Fruit fly (Drosophila melanogaster) Kc167 (cell line): ENCODE measurements around the gene unk.

Experiments
- Myc ChIP-seq: fragments of >200 bp; optimal IDR thresholded peaks from 2 replicates; lab custom pipeline; 2017; ENCODE audit warnings: missing external identifiers
- Sin3A ChIP-seq: fragments of >200 bp; optimal IDR thresholded peaks from 2 replicates; lab custom pipeline; 2018; ENCODE audit warnings: missing external identifiers
- h ChIP-seq: fragments of >200 bp; optimal IDR thresholded peaks from 3 replicates; lab custom pipeline; 2018; ENCODE audit warnings: missing external identifiers
- insv ChIP-seq: fragments of >200 bp; optimal IDR thresholded peaks from 3 replicates; lab custom pipeline; 2018; ENCODE audit warnings: missing external identifiers
- psq ChIP-seq: fragments of >200 bp; optimal IDR thresholded peaks from 2 replicates; lab custom pipeline; 2017; ENCODE audit warnings: missing external identifiers
- ttk ChIP-seq: sonication (Bioruptor generic); optimal IDR thresholded peaks from 2 replicates; lab custom pipeline; 2017; ENCODE audit warnings: missing external identifiers

The unk gene

DNA sequence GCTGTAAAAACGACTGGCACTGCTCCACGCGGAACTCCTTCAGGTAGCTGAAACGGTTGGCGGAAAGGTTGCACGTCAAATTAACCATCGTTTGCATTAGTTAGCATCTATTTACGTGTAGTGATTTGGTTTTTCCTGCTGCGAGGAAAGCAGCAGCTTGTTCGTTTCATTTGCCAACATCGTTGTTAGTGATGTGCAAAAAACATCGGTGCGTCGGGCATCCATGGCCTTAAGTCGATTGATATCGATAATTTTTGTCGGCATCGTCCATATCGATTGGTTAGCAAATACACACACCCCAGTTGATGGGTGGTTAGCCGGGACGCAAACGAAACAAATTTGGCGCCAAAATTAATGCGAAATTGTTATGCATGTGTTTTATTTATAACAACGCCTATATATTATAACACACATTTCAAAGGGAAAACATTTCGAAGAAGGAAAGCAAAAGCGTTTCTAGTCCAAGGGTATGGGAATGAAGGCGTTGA lies at the start of gene unk:
Gene unk, minus strand, starts transcription at position 199 of the 488 bp plus-strand sequence.
- TF ChIP-seq psq = no peak

DNA sequence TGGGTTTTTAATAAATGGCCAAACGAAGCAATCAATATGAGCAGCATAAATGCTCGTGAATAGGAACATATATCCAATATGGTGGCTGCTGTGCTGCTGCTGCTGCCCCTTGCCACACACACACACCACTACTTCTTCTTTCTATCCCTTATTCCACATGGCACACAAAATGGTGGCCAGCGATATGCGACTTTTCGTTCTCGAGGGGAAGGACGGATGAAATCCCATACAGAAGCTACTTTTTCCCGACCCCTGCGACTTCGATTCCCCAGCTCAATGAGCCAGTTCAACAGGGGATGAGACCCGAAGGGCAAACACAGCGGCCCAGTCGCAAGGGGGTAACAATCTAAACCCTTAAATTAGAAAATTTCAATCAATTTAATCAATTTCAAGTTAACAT lies 49.6 kb upstream of the unk start:
- TF ChIP-seq insv (lab: Kevin White, UChicago) (no peak), Myc (lab: Kevin White, UChicago) (no peak), h (lab: Kevin White, UChicago) (no peak), ttk (lab: Kevin White, UChicago) (no peak), psq (no peak), Sin3A (lab: Kevin White, UChicago) (no peak)

DNA sequence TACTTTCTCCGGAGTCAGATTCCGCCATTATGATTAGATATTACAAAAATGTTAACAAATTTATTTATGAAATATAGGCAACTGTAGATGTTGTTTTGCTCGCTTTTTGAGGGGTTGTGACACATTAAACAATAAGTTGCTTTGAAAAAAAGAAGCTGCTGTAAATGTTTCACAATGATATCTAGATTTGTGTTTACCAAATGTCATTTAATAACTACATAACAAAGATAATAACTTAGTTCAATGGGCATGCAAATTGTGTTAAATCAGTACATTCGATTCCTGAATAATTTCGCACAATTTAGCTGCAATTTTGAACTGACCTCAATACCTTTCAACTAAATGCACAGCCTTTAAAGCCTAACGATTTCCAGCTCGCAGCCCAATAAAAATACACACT lies 46.3 kb upstream of the unk start, which contains the start of gene fzo:
Gene fzo, minus strand, starts transcription at position 101 of the 400 bp plus-strand sequence.
- no peak for TF ChIP-seq Myc (lab: Kevin White, UChicago)

DNA sequence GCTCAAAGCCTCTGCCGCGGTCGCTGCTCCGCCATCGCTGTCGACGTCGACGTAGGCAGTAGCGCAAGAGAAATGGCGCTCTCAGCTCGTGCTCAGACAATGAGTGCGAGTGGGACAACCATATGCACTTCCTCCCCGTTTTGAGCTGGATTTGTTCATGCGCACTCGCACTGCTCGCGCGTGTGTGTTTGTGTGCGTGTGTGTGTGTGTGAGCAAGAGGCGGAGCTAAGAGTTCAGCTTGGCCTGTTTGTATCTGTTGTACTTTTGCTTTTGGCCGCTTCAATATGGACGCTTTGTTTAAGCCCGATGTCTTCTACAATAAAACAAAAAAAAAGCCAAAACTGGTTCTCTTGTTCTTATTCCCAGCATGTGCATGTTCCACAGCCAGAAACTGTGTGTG lies 43.5 kb upstream of the unk start:
- no peak for TF ChIP-seq insv (lab: Kevin White, UChicago)
- no peak for TF ChIP-seq Sin3A (lab: Kevin White, UChicago)
- TF ChIP-seq Myc (lab: Kevin White, UChicago) = no peak
- no peak for TF ChIP-seq h (lab: Kevin White, UChicago)
- TF ChIP-seq ttk (lab: Kevin White, UChicago) = no peak
- no peak for TF ChIP-seq psq

dm6 chr3R:23195711-23196110 lies 38.0 kb upstream of the unk start:
- TF ChIP-seq Myc (lab: Kevin White, UChicago) = no peak
- no peak for TF ChIP-seq psq
- TF ChIP-seq insv (lab: Kevin White, UChicago) = no peak
- no peak for TF ChIP-seq h (lab: Kevin White, UChicago)
- TF ChIP-seq ttk (lab: Kevin White, UChicago) = no peak
- no peak for TF ChIP-seq Sin3A (lab: Kevin White, UChicago)

DNA sequence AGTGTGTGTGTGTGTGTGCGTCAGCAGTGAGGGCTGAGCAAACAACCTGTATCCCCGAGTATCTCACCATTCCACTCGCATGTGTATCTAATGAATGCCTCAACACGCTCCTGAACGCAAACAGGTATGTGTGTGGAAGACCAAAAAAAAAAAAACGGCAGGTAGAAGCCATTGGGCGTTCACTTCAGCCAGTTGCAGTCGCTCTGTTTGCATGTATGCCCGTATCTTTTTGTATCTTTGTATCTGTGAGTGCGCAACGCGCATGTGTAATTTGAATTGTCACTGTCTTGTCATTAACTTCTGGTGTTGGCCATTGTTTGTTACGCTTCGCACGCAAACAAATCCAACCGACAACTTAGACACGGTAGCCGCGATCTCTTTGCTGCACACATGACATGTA lies 35.7 kb upstream of the unk start:
- TF ChIP-seq h (lab: Kevin White, UChicago) = no peak
- TF ChIP-seq psq = no peak
- TF ChIP-seq Sin3A (lab: Kevin White, UChicago) = no peak
- no peak for TF ChIP-seq ttk (lab: Kevin White, UChicago)
- no peak for TF ChIP-seq Myc (lab: Kevin White, UChicago)
- TF ChIP-seq insv (lab: Kevin White, UChicago) = no peak

DNA sequence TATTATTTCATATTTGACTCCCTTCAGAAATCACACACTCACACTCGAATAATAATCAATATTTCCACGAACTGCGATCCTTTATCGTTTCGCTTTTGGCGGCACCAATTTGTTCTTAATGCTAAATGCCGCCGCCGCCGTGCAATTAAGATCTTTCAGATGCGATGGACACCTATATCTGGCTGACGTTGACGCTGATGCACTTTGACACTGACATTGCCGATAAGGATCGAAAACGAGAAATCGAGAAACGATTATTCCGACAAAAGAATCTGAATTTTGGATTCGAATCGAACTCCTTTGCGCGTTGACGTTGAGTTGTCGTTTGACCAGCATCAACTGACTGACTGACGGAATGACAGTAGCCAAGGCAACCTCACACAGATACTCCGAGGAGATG lies 35.3 kb upstream of the unk start:
- no peak for TF ChIP-seq insv (lab: Kevin White, UChicago)
- no peak for TF ChIP-seq ttk (lab: Kevin White, UChicago)
- no peak for TF ChIP-seq Sin3A (lab: Kevin White, UChicago)
- no peak for TF ChIP-seq Myc (lab: Kevin White, UChicago)

- TF ChIP-seq Sin3A (lab: Kevin White, UChicago) (no peak), h (lab: Kevin White, UChicago) (no peak), psq (no peak)
Measured at dm6 chr3R:23191108-23191771, 33.6 kb upstream of the unk start.

DNA sequence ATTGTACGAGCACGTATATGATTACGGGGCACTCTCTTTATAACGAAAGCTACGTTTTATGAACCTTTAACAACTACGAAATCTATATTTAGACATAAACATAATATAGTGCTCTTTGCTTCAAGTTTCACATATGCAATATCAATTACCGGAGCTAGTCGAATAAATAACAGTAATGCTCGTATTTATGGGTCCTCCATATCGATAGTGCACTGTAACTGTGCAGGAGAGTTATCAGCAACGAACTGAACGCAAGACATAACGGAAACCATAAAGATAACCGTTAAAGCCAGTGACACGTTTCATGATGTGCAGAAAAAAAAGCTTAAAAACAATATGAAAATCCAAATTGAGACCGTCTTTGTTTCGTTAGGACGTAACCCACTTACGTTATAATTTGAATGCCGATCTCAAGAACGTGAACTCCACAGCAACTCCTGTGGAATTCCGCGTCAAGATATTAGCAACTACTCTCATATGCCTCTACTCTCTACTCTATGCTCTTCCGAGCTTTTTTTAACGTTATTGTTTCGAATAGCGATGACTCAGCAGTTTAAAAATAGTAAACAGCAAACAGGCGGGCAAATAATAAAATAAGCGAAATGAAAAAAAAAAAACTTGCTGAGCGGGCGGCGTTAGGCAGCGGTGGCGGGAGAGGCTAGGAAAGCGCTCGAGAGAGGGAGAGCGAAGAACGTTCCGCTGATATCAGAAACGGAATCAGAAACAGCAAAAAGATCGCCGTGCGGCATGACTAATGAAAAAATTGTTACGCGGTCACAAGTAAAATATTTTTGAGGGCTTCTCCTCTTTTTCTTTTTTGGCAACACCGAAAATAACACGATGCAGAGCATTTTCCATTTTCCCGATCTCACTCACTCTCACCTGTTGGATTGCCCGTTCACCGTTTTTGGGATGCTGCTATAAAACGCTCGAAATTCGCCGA lies 32.6 kb upstream of the unk start:
- no peak for TF ChIP-seq psq
- TF ChIP-seq insv (lab: Kevin White, UChicago) = no peak
- TF ChIP-seq ttk (lab: Kevin White, UChicago) = no peak
- no peak for TF ChIP-seq h (lab: Kevin White, UChicago)
- TF ChIP-seq Sin3A (lab: Kevin White, UChicago) = no peak
- TF ChIP-seq Myc (lab: Kevin White, UChicago) = no peak

- TF ChIP-seq ttk (lab: Kevin White, UChicago) = no peak
- no peak for TF ChIP-seq insv (lab: Kevin White, UChicago)
- no peak for TF ChIP-seq Sin3A (lab: Kevin White, UChicago)
- no peak for TF ChIP-seq Myc (lab: Kevin White, UChicago)
- no peak for TF ChIP-seq psq
- no peak for TF ChIP-seq h (lab: Kevin White, UChicago)
Measured at dm6 chr3R:23189143-23189957, 31.7 kb upstream of the unk start.

dm6 chr3R:23181714-23182337 lies 24.2 kb upstream of the unk start:
- TF ChIP-seq insv (lab: Kevin White, UChicago) (no peak), psq (no peak), Sin3A (lab: Kevin White, UChicago) (no peak), ttk (lab: Kevin White, UChicago) (no peak), h (lab: Kevin White, UChicago) (no peak), Myc (lab: Kevin White, UChicago) (no peak)
